ENCODE assay signal across 1 fruit fly cellular context in the genomic region with DNA sequence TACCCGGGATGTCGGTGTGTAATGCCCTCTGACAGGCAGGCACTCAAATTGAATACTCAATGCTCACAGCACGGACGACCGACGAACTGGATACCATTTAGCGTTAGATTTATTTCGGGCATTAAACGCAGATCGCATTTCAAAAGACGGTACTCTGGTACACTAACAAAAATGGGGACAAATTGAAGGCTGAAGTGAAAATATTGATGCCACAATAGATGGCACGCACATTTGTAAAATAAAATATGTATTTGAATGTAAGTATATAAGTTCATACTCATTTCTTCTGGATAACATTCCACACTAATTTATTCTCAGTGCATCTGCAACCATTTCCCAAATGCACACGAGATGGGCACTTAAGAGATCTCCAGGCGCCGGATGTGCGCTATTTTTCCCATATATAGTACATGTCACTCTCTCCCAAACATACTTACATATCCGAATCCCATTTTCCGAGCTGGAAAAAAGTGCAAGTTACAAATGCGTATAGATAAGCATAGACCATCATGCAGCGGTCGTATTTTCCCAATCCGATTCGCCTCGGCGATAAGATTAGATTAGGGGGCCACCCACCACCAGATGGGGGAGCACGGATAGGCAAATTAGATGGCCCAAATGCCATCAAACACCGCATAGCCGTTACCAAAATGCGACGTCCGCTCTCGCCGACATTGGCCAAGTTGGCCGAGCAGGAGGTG.
TF ChIP-seq lines count a peak whose summit lies in the region.

Gene CG10301, plus strand, starts transcription at position 651 of the 701 bp plus-strand sequence.

TF ChIP-seq in whole organism, embryonic, 481 proteins besides CTCF, POLR2A, EP300 and RAD21 (continued from another document):
- TF ChIP-seq ssp (GFP tag; IDR thresholded peaks at IDR 0.05; lab: Robert Waterston, UW) (peak; percentile 36; the same call in 1 of the 2 replicates), CG4424 (GFP tag; optimal IDR thresholded peaks at IDR 0.05; lab: Kevin White, UChicago) (peak; percentile 59), sr (GFP tag; IDR thresholded peaks at IDR 0.05; lab: Robert Waterston, UW) (no peak), CG3281 (GFP tag; optimal IDR thresholded peaks at IDR 0.05; lab: Kevin White, UChicago) (no peak), corto (GFP tag; optimal IDR thresholded peaks at IDR 0.05; lab: Kevin White, UChicago) (no peak), vfl (GFP tag; optimal IDR thresholded peaks at IDR 0.05; lab: Kevin White, UChicago) (no peak), Atf3 (GFP tag; optimal IDR thresholded peaks at IDR 0.05; lab: Kevin White, UChicago) (peak; percentile 17), Nf-YB (GFP tag; optimal IDR thresholded peaks at IDR 0.05; lab: Kevin White, UChicago) (peak; percentile 8), dmrt11E (tag; optimal IDR thresholded peaks at IDR 0.05; lab: Kevin White, UChicago) (peak; percentile 89), CG10147 (GFP tag; optimal IDR thresholded peaks at IDR 0.05; lab: Kevin White, UChicago) (no peak), Ptx1 (GFP tag; IDR thresholded peaks at IDR 0.05; lab: Robert Waterston, UW) (peak; percentile 43; the same call in 1 of the 2 replicates), fd102C (GFP tag; optimal IDR thresholded peaks at IDR 0.05; lab: Kevin White, UChicago) (peak; percentile 76), Spps (tag; optimal IDR thresholded peaks at IDR 0.05; lab: Kevin White, UChicago) (peak; percentile 28), Hmx (GFP tag; optimal IDR thresholded peaks at IDR 0.05; lab: Kevin White, UChicago) (no peak), salm (tag; optimal IDR thresholded peaks at IDR 0.05; lab: Kevin White, UChicago) (no peak), H2.0 (GFP tag; IDR thresholded peaks at IDR 0.05; lab: Robert Waterston, UW) (peak; percentile 56; the same call in 1 of the 2 replicates), CG11085 (GFP tag; IDR thresholded peaks at IDR 0.05; lab: Robert Waterston, UW) (no peak), CG10267 (tag; optimal IDR thresholded peaks at IDR 0.05; lab: Kevin White, UChicago) (peak; percentile 67), CG4404 (GFP tag; IDR thresholded peaks at IDR 0.05; lab: Robert Waterston, UW) (peak; percentile 84), CG4282 (GFP tag; optimal IDR thresholded peaks at IDR 0.05; lab: Kevin White, UChicago) (no peak), maf-S (GFP tag; optimal IDR thresholded peaks at IDR 0.05; lab: Kevin White, UChicago) (no peak), tll (GFP tag; optimal IDR thresholded peaks at IDR 0.05; lab: Kevin White, UChicago) (no peak), CG2199 (GFP tag; IDR thresholded peaks at IDR 0.05; lab: Robert Waterston, UW) (no peak), CG10274 (GFP tag; optimal IDR thresholded peaks at IDR 0.05; lab: Kevin White, UChicago) (no peak), vvl (GFP tag; IDR thresholded peaks at IDR 0.05; lab: Robert Waterston, UW) (peak; percentile 71), lov (optimal IDR thresholded peaks at IDR 0.05; lab: Kevin White, UChicago) (no peak), lov (GFP tag; IDR thresholded peaks at IDR 0.05; lab: Robert Waterston, UW) (peak; percentile 62; the same call in 1 of the 3 replicates), CG12155 (GFP tag; optimal IDR thresholded peaks at IDR 0.05; lab: Kevin White, UChicago) (no peak), Neu2 (GFP tag; optimal IDR thresholded peaks at IDR 0.05; lab: Kevin White, UChicago; ENCODE audit: borderline replicate concordance) (no peak), Dref (GFP tag; IDR thresholded peaks at IDR 0.05; lab: Robert Waterston, UW) (no peak), Lim3 (GFP tag; IDR thresholded peaks at IDR 0.05; lab: Robert Waterston, UW) (no peak), Ssrp (tag; optimal IDR thresholded peaks at IDR 0.05; lab: Kevin White, UChicago) (peak; percentile 66), jing (GFP tag; optimal IDR thresholded peaks at IDR 0.05; lab: Kevin White, UChicago) (peak; percentile 42), CG2202 (tag; optimal IDR thresholded peaks at IDR 0.05; lab: Kevin White, UChicago) (peak; percentile 54), CG9932 (GFP tag; IDR thresholded peaks at IDR 0.05; lab: Robert Waterston, UW) (no peak), slp2 (GFP tag; optimal IDR thresholded peaks at IDR 0.05; lab: Kevin White, UChicago) (peak; percentile 1), CG42726 (GFP tag; IDR thresholded peaks at IDR 0.05; lab: Robert Waterston, UW; ENCODE audit: partially characterized antibody) (no peak), gce (GFP tag; IDR thresholded peaks at IDR 0.05; lab: Robert Waterston, UW) (no peak), CG18599 (GFP tag; optimal IDR thresholded peaks at IDR 0.05; lab: Kevin White, UChicago) (peak; percentile 32), CkIIα-i1 (GFP tag; IDR thresholded peaks at IDR 0.05; lab: Robert Waterston, UW) (no peak), disco-r (GFP tag; optimal IDR thresholded peaks at IDR 0.05; lab: Kevin White, UChicago) (no peak), CG14441 (GFP tag; IDR thresholded peaks at IDR 0.05; lab: Robert Waterston, UW) (peak; percentile 51), pita (GFP tag; optimal IDR thresholded peaks at IDR 0.05; lab: Kevin White, UChicago) (no peak), Eip74EF (GFP tag; optimal IDR thresholded peaks at IDR 0.05; lab: Kevin White, UChicago) (peak in 1 of 2 experiments; percentile 20), MTF-1 (GFP tag; optimal IDR thresholded peaks at IDR 0.05; lab: Kevin White, UChicago; ENCODE audit: borderline replicate concordance) (no peak), CG32767 (GFP tag; IDR thresholded peaks at IDR 0.05; lab: Robert Waterston, UW) (no peak), Dad (GFP tag; optimal IDR thresholded peaks at IDR 0.05; lab: Kevin White, UChicago) (peak; percentile 27), cas (GFP tag; IDR thresholded peaks at IDR 0.05; lab: Robert Waterston, UW) (no peak), bigmax (GFP tag; optimal IDR thresholded peaks at IDR 0.05; lab: Kevin White, UChicago) (no peak), eyg (GFP tag; optimal IDR thresholded peaks at IDR 0.05; lab: Kevin White, UChicago) (no peak), CG2875 (GFP tag; optimal IDR thresholded peaks at IDR 0.05; lab: Kevin White, UChicago) (peak; percentile 44), CG9797 (GFP tag; optimal IDR thresholded peaks at IDR 0.05; lab: Kevin White, UChicago) (no peak), en (GFP tag; optimal IDR thresholded peaks at IDR 0.05; lab: Kevin White, UChicago) (no peak), CG31224 (GFP tag; IDR thresholded peaks at IDR 0.05; lab: Robert Waterston, UW) (no peak), CG10654 (GFP tag; optimal IDR thresholded peaks at IDR 0.05; lab: Kevin White, UChicago) (peak; percentile 47), Dip2 (GFP tag; IDR thresholded peaks at IDR 0.05; lab: Robert Waterston, UW) (no peak), tap (tag; optimal IDR thresholded peaks at IDR 0.05; lab: Kevin White, UChicago) (peak; percentile 0), CG6854 (GFP tag; optimal IDR thresholded peaks at IDR 0.05; lab: Kevin White, UChicago) (no peak), CG5245 (GFP tag; optimal IDR thresholded peaks at IDR 0.05; lab: Kevin White, UChicago) (peak; percentile 47), sug (tag; optimal IDR thresholded peaks at IDR 0.05; lab: Kevin White, UChicago) (no peak), al (GFP tag; IDR thresholded peaks at IDR 0.05; lab: Robert Waterston, UW) (no peak), CG7963 (GFP tag; IDR thresholded peaks at IDR 0.05; lab: Robert Waterston, UW; ENCODE audit: partially characterized antibody) (no peak), CG1233 (GFP tag; optimal IDR thresholded peaks at IDR 0.05; lab: Kevin White, UChicago) (peak; percentile 56), org-1 (GFP tag; optimal IDR thresholded peaks at IDR 0.05; lab: Kevin White, UChicago) (peak; percentile 35), CG2712 (tag; optimal IDR thresholded peaks at IDR 0.05; lab: Kevin White, UChicago) (peak; percentile 77), HLHmδ (GFP tag; optimal IDR thresholded peaks at IDR 0.05; lab: Kevin White, UChicago) (no peak), CG15269 (tag; optimal IDR thresholded peaks at IDR 0.05; lab: Kevin White, UChicago) (peak; percentile 41), HHEX (GFP tag; optimal IDR thresholded peaks at IDR 0.05; lab: Kevin White, UChicago) (peak; percentile 12), Hmr (GFP tag; optimal IDR thresholded peaks at IDR 0.05; lab: Kevin White, UChicago) (no peak), ind (GFP tag; optimal IDR thresholded peaks at IDR 0.05; lab: Kevin White, UChicago) (peak; percentile 20), HLH4C (GFP tag; IDR thresholded peaks at IDR 0.05; lab: Robert Waterston, UW; ENCODE audit: partially characterized antibody) (no peak), pho (GFP tag; optimal IDR thresholded peaks at IDR 0.05; lab: Kevin White, UChicago) (no peak), Oaz (GFP tag; IDR thresholded peaks at IDR 0.05; lab: Robert Waterston, UW) (no peak), CG6683 (GFP tag; optimal IDR thresholded peaks at IDR 0.05; lab: Kevin White, UChicago) (no peak), bab2 (GFP tag; optimal IDR thresholded peaks at IDR 0.05; lab: Kevin White, UChicago) (peak; percentile 34), wdn (GFP tag; IDR thresholded peaks at IDR 0.05; lab: Robert Waterston, UW) (no peak), gsb (GFP tag; IDR thresholded peaks at IDR 0.05; lab: Robert Waterston, UW) (no peak), Sry-δ (GFP tag; optimal IDR thresholded peaks at IDR 0.05; lab: Kevin White, UChicago) (no peak), CG17912 (GFP tag; optimal IDR thresholded peaks at IDR 0.05; lab: Kevin White, UChicago) (no peak), crp (GFP tag; optimal IDR thresholded peaks at IDR 0.05; lab: Kevin White, UChicago) (peak in 1 of 2 experiments; percentile 1), vnd (GFP tag; IDR thresholded peaks at IDR 0.05; lab: Robert Waterston, UW; ENCODE audit: partially characterized antibody) (no peak), CG18619 (GFP tag; optimal IDR thresholded peaks at IDR 0.05; lab: Kevin White, UChicago) (no peak), unc-4 (GFP tag; IDR thresholded peaks at IDR 0.05; lab: Robert Waterston, UW; ENCODE audit: partially characterized antibody) (no peak), seq (GFP tag; IDR thresholded peaks at IDR 0.05; lab: Robert Waterston, UW) (no peak), Fer2 (tag; optimal IDR thresholded peaks at IDR 0.05; lab: Kevin White, UChicago) (no peak), grau (tag; optimal IDR thresholded peaks at IDR 0.05; lab: Kevin White, UChicago) (peak; percentile 65), ash1 (GFP tag; optimal IDR thresholded peaks at IDR 0.05; lab: Kevin White, UChicago) (no peak), NFAT (GFP tag; IDR thresholded peaks at IDR 0.05; lab: Robert Waterston, UW) (no peak), CG18764 (GFP tag; optimal IDR thresholded peaks at IDR 0.05; lab: Kevin White, UChicago) (peak; percentile 47)
